In the genomic region with DNA sequence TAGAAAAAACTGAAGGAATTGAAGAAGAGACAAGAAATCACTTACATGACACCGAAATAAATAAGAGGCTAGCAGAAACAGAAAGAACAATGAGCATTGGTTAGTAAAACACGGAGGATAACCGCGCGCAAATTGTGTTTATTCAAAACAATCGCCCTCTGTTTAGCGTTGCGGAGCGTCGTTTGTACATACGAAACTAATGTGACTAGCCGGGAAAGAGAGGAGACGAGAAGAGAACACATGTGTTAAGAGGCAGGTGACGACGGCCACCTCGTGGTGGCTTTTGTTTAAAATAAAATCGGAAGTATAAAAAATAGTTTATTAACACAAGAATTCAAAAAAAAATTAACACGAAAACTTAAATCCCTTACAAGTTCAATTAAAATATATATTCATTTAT, we compare ENCODE assay signal across 4 worm cellular contexts.
TF ChIP-seq lines count a peak whose summit lies in the region.

TSS of gene F40F4.7 (minus strand) at position 122 of the 400 bp plus-strand sequence.

TF ChIP-seq in whole organism, L2 larva, 48 proteins besides CTCF, POLR2A, EP300 and RAD21 (continues in another document):
- no peak for TF ChIP-seq R02D3.7 (tag; optimal IDR thresholded peaks at IDR 0.05; lab: Kevin White, UChicago)
- no peak for TF ChIP-seq Y55F3AM.14 (GFP tag; optimal IDR thresholded peaks at IDR 0.05; lab: Kevin White, UChicago)
- peak; percentile 41 to 49 for TF ChIP-seq mdl-1 (tag; optimal IDR thresholded peaks at IDR 0.05; lab: Kevin White, UChicago)
- peak; percentile 28 for TF ChIP-seq nhr-21 (tag; optimal IDR thresholded peaks at IDR 0.05; lab: Kevin White, UChicago)
- TF ChIP-seq nhr-12 (tag; optimal IDR thresholded peaks at IDR 0.05; lab: Kevin White, UChicago), result no peak
- peak; percentile 64 for TF ChIP-seq fos-1 (tag; optimal IDR thresholded peaks at IDR 0.05; lab: Kevin White, UChicago)
- no peak for TF ChIP-seq unc-55 (GFP tag; optimal IDR thresholded peaks at IDR 0.05; lab: Kevin White, UChicago)
- no peak for TF ChIP-seq mbf-1 (tag; optimal IDR thresholded peaks at IDR 0.05; lab: Kevin White, UChicago)
- no peak for TF ChIP-seq elt-1 (tag; optimal IDR thresholded peaks at IDR 0.05; lab: Kevin White, UChicago)
- TF ChIP-seq sem-4 (tag; optimal IDR thresholded peaks at IDR 0.05; lab: Kevin White, UChicago), result no peak
- TF ChIP-seq nhr-237 (tag; optimal IDR thresholded peaks at IDR 0.05; lab: Kevin White, UChicago), result no peak
- TF ChIP-seq lin-11 (tag; optimal IDR thresholded peaks at IDR 0.05; lab: Kevin White, UChicago), result peak; percentile 10
- no peak for TF ChIP-seq nhr-77 (tag; optimal IDR thresholded peaks at IDR 0.05; lab: Kevin White, UChicago)
- TF ChIP-seq snpc-4 (tag; optimal IDR thresholded peaks at IDR 0.05; lab: Kevin White, UChicago), result no peak
- no peak for TF ChIP-seq nhr-6 (tag; optimal IDR thresholded peaks at IDR 0.05; lab: Kevin White, UChicago)
- no peak for TF ChIP-seq nhr-10 (tag; optimal IDR thresholded peaks at IDR 0.05; lab: Kevin White, UChicago)
- no peak for TF ChIP-seq ztf-4 (tag; optimal IDR thresholded peaks at IDR 0.05; lab: Kevin White, UChicago)
- TF ChIP-seq dmd-4 (tag; optimal IDR thresholded peaks at IDR 0.05; lab: Kevin White, UChicago), result no peak
- peak; percentile 43 for TF ChIP-seq sma-3 (GFP tag; optimal IDR thresholded peaks at IDR 0.05; lab: Kevin White, UChicago)
- no peak for TF ChIP-seq unc-39 (tag; optimal IDR thresholded peaks at IDR 0.05; lab: Kevin White, UChicago)
- peak; percentile 36 for TF ChIP-seq F13H6.1 (tag; optimal IDR thresholded peaks at IDR 0.05; lab: Kevin White, UChicago)
- peak; percentile 71 for TF ChIP-seq sma-9 (GFP tag; optimal IDR thresholded peaks at IDR 0.05; lab: Kevin White, UChicago)
- TF ChIP-seq sma-9 (tag; optimal IDR thresholded peaks at IDR 0.05; lab: Kevin White, UChicago), result no peak

TF ChIP-seq in whole organism, L4 larva, 104 proteins besides CTCF, POLR2A, EP300 and RAD21 (continues in another document):
- TF ChIP-seq lin-29 (GFP tag; IDR thresholded peaks at IDR 0.05; lab: Robert Waterston, UW) (no peak), nhr-102 (tag; optimal IDR thresholded peaks at IDR 0.05; lab: Kevin White, UChicago) (peak; percentile 20), mep-1 (tag; optimal IDR thresholded peaks at IDR 0.05; lab: Kevin White, UChicago) (peak; percentile 80), F49E8.2 (tag; optimal IDR thresholded peaks at IDR 0.05; lab: Kevin White, UChicago; ENCODE audit: borderline replicate concordance) (no peak), pha-4 (GFP tag; IDR thresholded peaks at IDR 0.05; lab: Robert Waterston, UW) (no peak), pha-4 (tag; optimal IDR thresholded peaks at IDR 0.05; lab: Kevin White, UChicago) (peak; percentile 90), php-3 (GFP tag; IDR thresholded peaks at IDR 0.05; lab: Robert Waterston, UW) (no peak), dpl-1 (GFP tag; optimal IDR thresholded peaks at IDR 0.05; lab: Kevin White, UChicago) (peak; percentile 56), lsy-2 (tag; optimal IDR thresholded peaks at IDR 0.05; lab: Kevin White, UChicago) (peak in 1 of 2 experiments; percentile 68), ces-1 (GFP tag; optimal IDR thresholded peaks at IDR 0.05; lab: Kevin White, UChicago) (no peak), zip-2 (tag; optimal IDR thresholded peaks at IDR 0.05; lab: Kevin White, UChicago) (no peak), ZK337.2 (GFP tag; IDR thresholded peaks at IDR 0.05; lab: Robert Waterston, UW) (no peak), lin-38 (GFP tag; IDR thresholded peaks at IDR 0.05; lab: Robert Waterston, UW) (no peak), ceh-44 (GFP tag; IDR thresholded peaks at IDR 0.05; lab: Robert Waterston, UW) (no peak), zfp-2 (tag; optimal IDR thresholded peaks at IDR 0.05; lab: Kevin White, UChicago) (no peak), pqm-1 (tag; optimal IDR thresholded peaks at IDR 0.05; lab: Kevin White, UChicago) (peak; percentile 11), unc-130 (GFP tag; optimal IDR thresholded peaks at IDR 0.05; lab: Kevin White, UChicago) (no peak), T20F7.1 (GFP tag; optimal IDR thresholded peaks at IDR 0.05; lab: Kevin White, UChicago) (peak; percentile 95), ceh-82 (tag; optimal IDR thresholded peaks at IDR 0.05; lab: Kevin White, UChicago) (no peak), saeg-2 (GFP tag; IDR thresholded peaks at IDR 0.05; lab: Robert Waterston, UW) (no peak), lin-13 (GFP tag; optimal IDR thresholded peaks at IDR 0.05; lab: Kevin White, UChicago) (peak; percentile 37), duxl-1 (tag; optimal IDR thresholded peaks at IDR 0.05; lab: Kevin White, UChicago; ENCODE audit: poor library complexity) (no peak), egl-27 (tag; optimal IDR thresholded peaks at IDR 0.05; lab: Kevin White, UChicago) (no peak)

TF ChIP-seq in whole organism, late embryonic, 69 proteins besides CTCF, POLR2A, EP300 and RAD21:
- TF ChIP-seq sdc-2 (tag; optimal IDR thresholded peaks at IDR 0.05; lab: Kevin White, UChicago), result peak; percentile 7
- TF ChIP-seq npax-4 (tag; optimal IDR thresholded peaks at IDR 0.05; lab: Kevin White, UChicago), result no peak
- peak; percentile 41 for TF ChIP-seq ceh-31 (tag; optimal IDR thresholded peaks at IDR 0.05; lab: Kevin White, UChicago)
- TF ChIP-seq pha-4 (tag; optimal IDR thresholded peaks at IDR 0.05; lab: Kevin White, UChicago), result no peak
- peak; percentile 72 for TF ChIP-seq unc-42 (tag; optimal IDR thresholded peaks at IDR 0.05; lab: Kevin White, UChicago)
- no peak for TF ChIP-seq T23F11.4 (GFP tag; optimal IDR thresholded peaks at IDR 0.05; lab: Kevin White, UChicago)
- TF ChIP-seq unc-55 (GFP tag; optimal IDR thresholded peaks at IDR 0.05; lab: Kevin White, UChicago), result peak; percentile 61
- TF ChIP-seq ref-2 (tag; optimal IDR thresholded peaks at IDR 0.05; lab: Kevin White, UChicago), result no peak
- TF ChIP-seq zip-5 (tag; optimal IDR thresholded peaks at IDR 0.05; lab: Kevin White, UChicago), result no peak
- TF ChIP-seq tbx-2 (tag; optimal IDR thresholded peaks at IDR 0.05; lab: Kevin White, UChicago), result peak; percentile 57
- peak; percentile 91 for TF ChIP-seq hlh-30 (tag; optimal IDR thresholded peaks at IDR 0.05; lab: Kevin White, UChicago; ENCODE audit: insufficient read depth)
- TF ChIP-seq ceh-18 (tag; optimal IDR thresholded peaks at IDR 0.05; lab: Kevin White, UChicago), result peak; percentile 12
- TF ChIP-seq nfya-1 (tag; optimal IDR thresholded peaks at IDR 0.05; lab: Kevin White, UChicago), result peak; percentile 54
- peak; percentile 18 for TF ChIP-seq ceh-34 (tag; optimal IDR thresholded peaks at IDR 0.05; lab: Kevin White, UChicago)
- no peak for TF ChIP-seq pha-2 (tag; optimal IDR thresholded peaks at IDR 0.05; lab: Kevin White, UChicago)
- TF ChIP-seq C08G9.2 (tag; optimal IDR thresholded peaks at IDR 0.05; lab: Kevin White, UChicago), result no peak
- TF ChIP-seq hlh-8 (tag; optimal IDR thresholded peaks at IDR 0.05; lab: Kevin White, UChicago), result peak; percentile 51
- TF ChIP-seq rnt-1 (tag; optimal IDR thresholded peaks at IDR 0.05; lab: Kevin White, UChicago), result peak; percentile 29

TF ChIP-seq in whole organism, mixed stage, embryonic, 35 proteins besides CTCF, POLR2A, EP300 and RAD21:
- TF ChIP-seq snpc-4 (tag; optimal IDR thresholded peaks at IDR 0.05; lab: Kevin White, UChicago), result no peak
- TF ChIP-seq tbx-8 (GFP tag; optimal IDR thresholded peaks at IDR 0.05; lab: Kevin White, UChicago), result no peak
- TF ChIP-seq hlh-1 (tag; optimal IDR thresholded peaks at IDR 0.05; lab: Kevin White, UChicago), result peak; percentile 99
- no peak for TF ChIP-seq lsy-2 (tag; optimal IDR thresholded peaks at IDR 0.05; lab: Kevin White, UChicago)
- no peak for TF ChIP-seq unc-39 (tag; optimal IDR thresholded peaks at IDR 0.05; lab: Kevin White, UChicago)
- no peak for TF ChIP-seq zip-8 (tag; optimal IDR thresholded peaks at IDR 0.05; lab: Kevin White, UChicago)
- TF ChIP-seq ceh-43 (GFP tag; optimal IDR thresholded peaks at IDR 0.05; lab: Kevin White, UChicago), result no peak
- no peak for TF ChIP-seq nhr-28 (tag; optimal IDR thresholded peaks at IDR 0.05; lab: Kevin White, UChicago)
- TF ChIP-seq nhr-12 (tag; optimal IDR thresholded peaks at IDR 0.05; lab: Kevin White, UChicago), result no peak
- no peak for TF ChIP-seq ham-2 (GFP tag; optimal IDR thresholded peaks at IDR 0.05; lab: Kevin White, UChicago)
- TF ChIP-seq ces-1 (GFP tag; optimal IDR thresholded peaks at IDR 0.05; lab: Kevin White, UChicago), result no peak
- no peak for TF ChIP-seq nhr-237 (tag; optimal IDR thresholded peaks at IDR 0.05; lab: Kevin White, UChicago)
- peak; percentile 39 for TF ChIP-seq lin-13 (tag; optimal IDR thresholded peaks at IDR 0.05; lab: Kevin White, UChicago)
- TF ChIP-seq mab-5 (tag; optimal IDR thresholded peaks at IDR 0.05; lab: Kevin White, UChicago), result no peak
- TF ChIP-seq pha-4 (tag; optimal IDR thresholded peaks at IDR 0.05; lab: Kevin White, UChicago), result peak; percentile 61
- TF ChIP-seq flh-1 (GFP tag; optimal IDR thresholded peaks at IDR 0.05; lab: Kevin White, UChicago), result no peak
- TF ChIP-seq ceh-83 (GFP tag; optimal IDR thresholded peaks at IDR 0.05; lab: Kevin White, UChicago), result no peak
